Fruit fly (Drosophila melanogaster) whole organism, pupa: Measurements from ENCODE around the gene omd.
A peak's percentile ranks its signal among the peaks of the same experiment; 100 is the strongest.

Experiments used
- CG10348 ChIP-seq: fragments of 200-800 bp; sonication (Bioruptor generic); IDR thresholded peaks from 2 replicates; pipeline ENCODE4 v1.3.6; 2022; ENCODE audit warnings: missing biosample characterization, missing genetic modification characterization
- CG12605 ChIP-seq: fragments of 200-800 bp; sonication (Bioruptor generic); IDR thresholded peaks from 2 replicates; pipeline ENCODE4 v1.3.6; 2022; ENCODE audit warnings: missing biosample characterization, missing genetic modification characterization
- CG13204 ChIP-seq: fragments of 200-800 bp; sonication (Bioruptor generic); optimal IDR thresholded peaks from 2 replicates; lab custom pipeline; 2018; ENCODE audit warnings: missing biosample characterization, mild to moderate bottlenecking, missing genetic modification characterization, moderate library complexity
- CG14655 ChIP-seq: fragments of 200-800 bp; sonication (Bioruptor generic); optimal IDR thresholded peaks from 3 replicates; lab custom pipeline; 2017; ENCODE audit warnings: mild to moderate bottlenecking, missing biosample characterization, missing genetic modification reagents, missing genetic modification characterization
- CG15710 ChIP-seq: fragments of 200-800 bp; sonication (Bioruptor generic); optimal IDR thresholded peaks from 2 replicates; lab custom pipeline; 2018; ENCODE audit warnings: missing biosample characterization, mild to moderate bottlenecking, missing genetic modification characterization, moderate library complexity
- CG17806 ChIP-seq: fragments of 200-800 bp; sonication (Bioruptor generic); optimal IDR thresholded peaks from 2 replicates; lab custom pipeline; 2018; ENCODE audit warnings: missing biosample characterization, mild to moderate bottlenecking, missing genetic modification characterization, moderate library complexity
- CG32121 ChIP-seq: fragments of 200-800 bp; sonication (Bioruptor generic); IDR thresholded peaks from 2 replicates; pipeline ENCODE4 v1.3.6; 2022; ENCODE audit warnings: missing biosample characterization, missing genetic modification characterization
- CG34367 ChIP-seq: fragments of 200-800 bp; sonication (Bioruptor generic); optimal IDR thresholded peaks from 2 replicates; lab custom pipeline; 2018; ENCODE audit warnings: missing biosample characterization, mild to moderate bottlenecking, missing genetic modification characterization
- CG4496 ChIP-seq: fragments of 200-800 bp; sonication (Bioruptor generic); IDR thresholded peaks from 3 replicates; pipeline ENCODE4 v1.3.6; 2022; ENCODE audit warnings: missing biosample characterization, missing genetic modification characterization
- CG8159 ChIP-seq: fragments of 200-800 bp; sonication (Bioruptor generic); optimal IDR thresholded peaks from 3 replicates; lab custom pipeline; 2018; ENCODE audit warnings: missing biosample characterization, mild to moderate bottlenecking, missing genetic modification characterization, moderate library complexity
- CG8301 ChIP-seq: fragments of 200-800 bp; sonication (Bioruptor generic); optimal IDR thresholded peaks from 2 replicates; lab custom pipeline; 2018; ENCODE audit warnings: missing biosample characterization, mild to moderate bottlenecking, missing genetic modification characterization
- D1 ChIP-seq: fragments of 200-800 bp; sonication (Bioruptor generic); optimal IDR thresholded peaks from 2 replicates; lab custom pipeline; 2018; ENCODE audit warnings: missing biosample characterization, mild to moderate bottlenecking, missing genetic modification characterization, moderate library complexity
- EcR ChIP-seq: fragments of 200-800 bp; sonication (Bioruptor generic); optimal IDR thresholded peaks from 3 replicates; lab custom pipeline; 2019; ENCODE audit warnings: missing biosample characterization, missing genetic modification characterization, mild to moderate bottlenecking, moderate library complexity, missing genetic modification reagents
- Ets98B ChIP-seq: fragments of 200-800 bp; sonication (Bioruptor generic); IDR thresholded peaks from 2 replicates; pipeline ENCODE4 v1.3.6; 2022; ENCODE audit warnings: missing biosample characterization, missing genetic modification characterization
- Pif1A ChIP-seq: fragments of 200-800 bp; sonication (Bioruptor generic); optimal IDR thresholded peaks from 3 replicates; lab custom pipeline; 2016; ENCODE audit warnings: missing biosample characterization, missing genetic modification characterization
- Pif1B ChIP-seq: fragments of 200-800 bp; sonication (Bioruptor generic); optimal IDR thresholded peaks from 3 replicates; lab custom pipeline; 2016; ENCODE audit warnings: missing biosample characterization, missing genetic modification characterization
- Snoo ChIP-seq: fragments of 200-800 bp; sonication (Bioruptor generic); optimal IDR thresholded peaks from 3 replicates; lab custom pipeline; 2017; ENCODE audit warnings: missing biosample characterization, mild to moderate bottlenecking, missing genetic modification characterization, inconsistent platforms
- fd96Ca ChIP-seq: fragments of 200-800 bp; sonication (Bioruptor generic); IDR thresholded peaks from 3 replicates; pipeline ENCODE4 v1.3.6; 2022; ENCODE audit warnings: missing biosample characterization, missing genetic modification characterization
- gl ChIP-seq: fragments of 200-800 bp; sonication (Bioruptor generic); optimal IDR thresholded peaks from 2 replicates; lab custom pipeline; 2018; ENCODE audit warnings: missing biosample characterization, mild to moderate bottlenecking, missing genetic modification characterization
- rn ChIP-seq: fragments of 200-800 bp; sonication (Bioruptor generic); IDR thresholded peaks from 2 replicates; pipeline ENCODE4 v1.3.6; 2022; ENCODE audit warnings: missing biosample characterization, missing genetic modification characterization

The omd gene

dm6 chr3R:13672898-13673297 is 14.1 kb downstream of the omd start:
- TF ChIP-seq rn = no peak
- TF ChIP-seq CG12605 = no peak
- TF ChIP-seq CG15710 (tag; lab: Kevin White, UChicago) = no peak
- no peak for TF ChIP-seq CG32121
- TF ChIP-seq CG17806 (tag; lab: Kevin White, UChicago) = no peak
- no peak for TF ChIP-seq CG8159 (tag; lab: Kevin White, UChicago)
- no peak for TF ChIP-seq CG10348 (GFP tag; lab: Robert Waterston, UW)
- no peak for TF ChIP-seq Snoo (tag; lab: Kevin White, UChicago)
- no peak for TF ChIP-seq CG8301 (tag; lab: Kevin White, UChicago)
- TF ChIP-seq CG4496 (GFP tag; lab: Robert Waterston, UW) = no peak
- TF ChIP-seq gl = no peak
- TF ChIP-seq Ets98B (GFP tag; lab: Robert Waterston, UW) = no peak
- no peak for TF ChIP-seq CG13204 (GFP tag; lab: Kevin White, UChicago)
- TF ChIP-seq Pif1A (GFP tag; lab: Kevin White, UChicago) = no peak
- no peak for TF ChIP-seq Pif1B (GFP tag; lab: Kevin White, UChicago)
- no peak for TF ChIP-seq EcR (GFP tag; lab: Kevin White, UChicago)
- no peak for TF ChIP-seq D1 (tag; lab: Kevin White, UChicago)
- no peak for TF ChIP-seq CG14655 (GFP tag; lab: Kevin White, UChicago)

dm6 chr3R:13665992-13666391 is 21.0 kb downstream of the omd start:
- TF ChIP-seq CG17806 (tag; lab: Kevin White, UChicago) (no peak), Ets98B (GFP tag; lab: Robert Waterston, UW) (no peak), rn (no peak), CG14655 (GFP tag; lab: Kevin White, UChicago) (no peak), CG12605 (no peak), CG13204 (GFP tag; lab: Kevin White, UChicago) (no peak), Pif1B (GFP tag; lab: Kevin White, UChicago) (no peak), CG34367 (tag; lab: Kevin White, UChicago) (no peak), D1 (tag; lab: Kevin White, UChicago) (no peak), fd96Ca (GFP tag; lab: Robert Waterston, UW) (no peak)

- TF ChIP-seq Snoo (tag; lab: Kevin White, UChicago) (no peak), fd96Ca (GFP tag; lab: Robert Waterston, UW) (no peak), CG17806 (tag; lab: Kevin White, UChicago) (no peak), CG13204 (GFP tag; lab: Kevin White, UChicago) (no peak), CG32121 (no peak), Pif1A (GFP tag; lab: Kevin White, UChicago) (no peak), CG8301 (tag; lab: Kevin White, UChicago) (no peak), CG12605 (no peak), D1 (tag; lab: Kevin White, UChicago) (no peak), CG10348 (GFP tag; lab: Robert Waterston, UW) (no peak), CG14655 (GFP tag; lab: Kevin White, UChicago) (no peak), rn (no peak)
Measured at dm6 chr3R:13662149-13662548, 24.9 kb downstream of the omd start.

- TF ChIP-seq Pif1A (GFP tag; lab: Kevin White, UChicago) = peak; percentile 44
- no peak for TF ChIP-seq CG8159 (tag; lab: Kevin White, UChicago)
- TF ChIP-seq D1 (tag; lab: Kevin White, UChicago) = no peak
- TF ChIP-seq Pif1B (GFP tag; lab: Kevin White, UChicago) = peak; percentile 54
- TF ChIP-seq rn = no peak
- peak; percentile 31 for TF ChIP-seq CG34367 (tag; lab: Kevin White, UChicago)
- TF ChIP-seq fd96Ca (GFP tag; lab: Robert Waterston, UW) = peak; percentile 30; the same call in 1 of the 3 replicates
- TF ChIP-seq CG15710 (tag; lab: Kevin White, UChicago) = peak; percentile 18
- TF ChIP-seq CG17806 (tag; lab: Kevin White, UChicago) = no peak
- TF ChIP-seq CG12605 = 0 out of 2 replicates have a peak, but pooled peaks have one; percentile 33
- TF ChIP-seq CG14655 (GFP tag; lab: Kevin White, UChicago) = no peak
- TF ChIP-seq CG32121 = peak; percentile 30; the same call in 1 of the 2 replicates
- peak; percentile 44 for TF ChIP-seq CG8301 (tag; lab: Kevin White, UChicago)
- TF ChIP-seq Snoo (tag; lab: Kevin White, UChicago) = peak; percentile 73
- TF ChIP-seq CG10348 (GFP tag; lab: Robert Waterston, UW) = no peak
- no peak for TF ChIP-seq CG13204 (GFP tag; lab: Kevin White, UChicago)
- peak; percentile 43 for TF ChIP-seq Ets98B (GFP tag; lab: Robert Waterston, UW)
- peak; percentile 23 for TF ChIP-seq EcR (GFP tag; lab: Kevin White, UChicago)
- TF ChIP-seq gl = peak; percentile 48
- TF ChIP-seq CG4496 (GFP tag; lab: Robert Waterston, UW) = peak; percentile 60; the same call in 1 of the 3 replicates
Measured at dm6 chr3R:13660924-13661659, 25.9 kb downstream of the omd start, which contains the start of gene B52. Gene B52 (plus strand): TSS chr3R:13661311.

- TF ChIP-seq CG4496 (GFP tag; lab: Robert Waterston, UW) = peak; percentile 61
- peak; percentile 5; the same call in 1 of the 2 replicates for TF ChIP-seq CG12605
- no peak for TF ChIP-seq CG8301 (tag; lab: Kevin White, UChicago)
- TF ChIP-seq D1 (tag; lab: Kevin White, UChicago) = no peak
- no peak for TF ChIP-seq Ets98B (GFP tag; lab: Robert Waterston, UW)
- peak; percentile 45 for TF ChIP-seq gl
- peak; percentile 23 for TF ChIP-seq CG15710 (tag; lab: Kevin White, UChicago)
- TF ChIP-seq EcR (GFP tag; lab: Kevin White, UChicago) = peak; percentile 81
- no peak for TF ChIP-seq CG14655 (GFP tag; lab: Kevin White, UChicago)
- TF ChIP-seq CG32121 = 0 out of 2 replicates have a peak, but pooled peaks have one; percentile 18
- TF ChIP-seq fd96Ca (GFP tag; lab: Robert Waterston, UW) = peak; percentile 38; the same call in 1 of the 3 replicates
- TF ChIP-seq CG10348 (GFP tag; lab: Robert Waterston, UW) = no peak
- TF ChIP-seq CG13204 (GFP tag; lab: Kevin White, UChicago) = no peak
Measured at dm6 chr3R:13659865-13660738, 26.9 kb downstream of the omd start, which contains the start of gene Hrb87F. Gene Hrb87F (minus strand): TSS chr3R:13660531.
